Fruit fly (Drosophila melanogaster) whole organism, embryonic: ENCODE data around the gene Cat.
A peak's percentile ranks its signal among the peaks of the same experiment; 100 is the strongest.

ENCODE experiments used
- Adf1 ChIP-seq: fragments of 200-800 bp; sonication (Bioruptor generic); IDR thresholded peaks from 2 replicates; pipeline ENCODE4 v1.3.6; 2022; ENCODE audit warnings: missing biosample characterization, missing genetic modification characterization
- Blimp-1 ChIP-seq: fragments of 200-800 bp; sonication (Bioruptor generic); optimal IDR thresholded peaks from 3 replicates; lab custom pipeline; 2018; ENCODE audit warnings: missing biosample characterization, missing genetic modification characterization, mild to moderate bottlenecking, moderate library complexity, missing genetic modification reagents
- CG1024 ChIP-seq: fragments of 200-800 bp; sonication (Bioruptor generic); IDR thresholded peaks from 2 replicates; pipeline ENCODE4 v1.3.6; 2022; ENCODE audit warnings: missing biosample characterization, missing genetic modification characterization
- CG10274 ChIP-seq: fragments of 200-800 bp; sonication (Bioruptor generic); optimal IDR thresholded peaks from 3 replicates; lab custom pipeline; 2017; ENCODE audit warnings: missing biosample characterization, mild to moderate bottlenecking, missing genetic modification characterization
- CG10565 ChIP-seq: fragments of 200-800 bp; sonication (Bioruptor generic); optimal IDR thresholded peaks from 3 replicates; lab custom pipeline; 2016; ENCODE audit warnings: missing biosample characterization, mild to moderate bottlenecking, missing genetic modification characterization
- CG10979 ChIP-seq: fragments of 200-800 bp; sonication (Bioruptor generic); optimal IDR thresholded peaks from 2 replicates; lab custom pipeline; 2018; ENCODE audit warnings: missing biosample characterization, mild to moderate bottlenecking, missing genetic modification characterization, moderate library complexity
- CG12744 ChIP-seq: fragments of 200-800 bp; sonication (Bioruptor generic); optimal IDR thresholded peaks from 2 replicates; lab custom pipeline; 2016; ENCODE audit warnings: missing biosample characterization, missing genetic modification characterization
- CG14710 ChIP-seq: fragments of 200-800 bp; sonication (Bioruptor generic); optimal IDR thresholded peaks from 3 replicates; lab custom pipeline; 2019; ENCODE audit warnings: missing biosample characterization, mild to moderate bottlenecking, missing genetic modification characterization, moderate library complexity
- CG17359 ChIP-seq: fragments of 200-800 bp; sonication (Bioruptor generic); optimal IDR thresholded peaks from 3 replicates; lab custom pipeline; 2018; ENCODE audit warnings: missing biosample characterization, mild to moderate bottlenecking, missing genetic modification characterization, moderate library complexity
- CG18476 ChIP-seq: fragments of 200-800 bp; sonication (Bioruptor generic); optimal IDR thresholded peaks from 2 replicates; lab custom pipeline; 2016; ENCODE audit warnings: missing biosample characterization, mild to moderate bottlenecking, missing genetic modification characterization
- CG32767 ChIP-seq: fragments of 200-800 bp; sonication (Bioruptor generic); IDR thresholded peaks from 2 replicates; pipeline ENCODE4 v1.3.6; 2022; ENCODE audit warnings: missing biosample characterization, missing genetic modification characterization
- CG32772 ChIP-seq: fragments of 200-800 bp; sonication (Bioruptor generic); IDR thresholded peaks from 2 replicates; pipeline ENCODE4 v1.3.6; 2022; ENCODE audit warnings: missing biosample characterization, missing genetic modification characterization
- CG4617 ChIP-seq: fragments of 200-800 bp; sonication (Bioruptor generic); optimal IDR thresholded peaks from 3 replicates; lab custom pipeline; 2016; ENCODE audit warnings: missing biosample characterization, missing genetic modification characterization, borderline replicate concordance
- CG6813 ChIP-seq: fragments of 200-800 bp; sonication (Bioruptor generic); optimal IDR thresholded peaks from 2 replicates; lab custom pipeline; 2017; ENCODE audit warnings: missing biosample characterization, missing genetic modification characterization, mild to moderate bottlenecking, moderate library complexity, missing genetic modification reagents
- CG7372 ChIP-seq: fragments of 200-800 bp; sonication (Bioruptor generic); IDR thresholded peaks from 2 replicates; pipeline ENCODE4 v1.3.6; 2022; ENCODE audit warnings: missing biosample characterization, missing genetic modification characterization
- CG7928 ChIP-seq: fragments of 200-800 bp; sonication (Bioruptor generic); optimal IDR thresholded peaks from 2 replicates; lab custom pipeline; 2017; ENCODE audit warnings: missing biosample characterization, mild to moderate bottlenecking, missing genetic modification characterization
- CG7963 ChIP-seq: fragments of 200-800 bp; sonication (Bioruptor generic); IDR thresholded peaks from 3 replicates; pipeline ENCODE4 v1.3.6; 2022; ENCODE audit warnings: missing biosample characterization, missing genetic modification characterization; ENCODE audit not compliant: partially characterized antibody
- CG8281 ChIP-seq: fragments of 200-800 bp; sonication (Bioruptor generic); optimal IDR thresholded peaks from 2 replicates; lab custom pipeline; 2018; ENCODE audit warnings: missing biosample characterization, mild to moderate bottlenecking, missing genetic modification characterization, moderate library complexity
- CG9437 ChIP-seq: fragments of 200-800 bp; sonication (Bioruptor generic); optimal IDR thresholded peaks from 2 replicates; lab custom pipeline; 2018; ENCODE audit warnings: missing biosample characterization, mild to moderate bottlenecking, missing genetic modification characterization
- CG9609 ChIP-seq: fragments of 200-800 bp; sonication (Bioruptor generic); optimal IDR thresholded peaks from 3 replicates; lab custom pipeline; 2016; ENCODE audit warnings: missing biosample characterization, missing genetic modification characterization
- Dad ChIP-seq: fragments of 200-800 bp; sonication (Bioruptor generic); optimal IDR thresholded peaks from 3 replicates; lab custom pipeline; 2016; ENCODE audit warnings: missing biosample characterization, missing genetic modification characterization
- ERR ChIP-seq: fragments of 200-800 bp; sonication (Bioruptor generic); optimal IDR thresholded peaks from 2 replicates; lab custom pipeline; 2016; ENCODE audit warnings: missing biosample characterization, missing genetic modification characterization
- Fer3 ChIP-seq: fragments of 200-800 bp; sonication (Bioruptor generic); optimal IDR thresholded peaks from 2 replicates; lab custom pipeline; 2018; ENCODE audit warnings: missing biosample characterization, mild to moderate bottlenecking, missing genetic modification characterization, moderate library complexity
- GATAe ChIP-seq: fragments of 200-800 bp; sonication (Bioruptor generic); conservative IDR thresholded peaks from 2 replicates; pipeline ENCODE4 v1.3.6; 2022; ENCODE audit warnings: missing biosample characterization, missing genetic modification characterization
- Gsc ChIP-seq: fragments of 200-800 bp; sonication (Bioruptor generic); IDR thresholded peaks from 2 replicates; pipeline ENCODE4 v1.3.6; 2022; ENCODE audit warnings: missing biosample characterization, missing genetic modification characterization
- HHEX ChIP-seq: fragments of 200-800 bp; sonication (Bioruptor generic); optimal IDR thresholded peaks from 3 replicates; lab custom pipeline; 2017; ENCODE audit warnings: missing biosample characterization, mild to moderate bottlenecking, missing genetic modification characterization, missing genetic modification reagents
- Hsf ChIP-seq: fragments of 200-800 bp; sonication (Bioruptor generic); optimal IDR thresholded peaks from 3 replicates; lab custom pipeline; 2016; ENCODE audit warnings: missing biosample characterization, missing genetic modification characterization
- NfI ChIP-seq: fragments of 200-800 bp; sonication (Bioruptor generic); optimal IDR thresholded peaks from 3 replicates; lab custom pipeline; 2018; ENCODE audit warnings: missing biosample characterization, mild to moderate bottlenecking, missing genetic modification characterization, moderate library complexity
- PHDP ChIP-seq: fragments of 200-800 bp; sonication (Bioruptor generic); optimal IDR thresholded peaks from 3 replicates; lab custom pipeline; 2018; ENCODE audit warnings: missing biosample characterization, mild to moderate bottlenecking, missing genetic modification characterization, moderate library complexity
- Pdp1 ChIP-seq, 2 experiments: fragments of 200-800 bp; sonication (Bioruptor generic); optimal IDR thresholded peaks; 3 replicates each; lab custom pipeline; 2016; ENCODE audit warnings: missing biosample characterization in 2 of 2, missing genetic modification characterization in 2 of 2, mild to moderate bottlenecking in 1 of 2, moderate library complexity in 1 of 2
- Sry-δ ChIP-seq: fragments of 200-800 bp; sonication (Bioruptor generic); optimal IDR thresholded peaks from 2 replicates; lab custom pipeline; 2016; ENCODE audit warnings: missing biosample characterization, missing genetic modification characterization
- Ssrp ChIP-seq: fragments of 200-800 bp; sonication (Bioruptor generic); optimal IDR thresholded peaks from 2 replicates; lab custom pipeline; 2018; ENCODE audit warnings: missing biosample characterization, mild to moderate bottlenecking, missing genetic modification characterization, moderate library complexity
- ab ChIP-seq: fragments of 200-800 bp; sonication (Bioruptor generic); optimal IDR thresholded peaks from 2 replicates; lab custom pipeline; 2016; ENCODE audit warnings: missing biosample characterization, missing genetic modification characterization
- bowl ChIP-seq: fragments of 200-800 bp; sonication (Bioruptor generic); IDR thresholded peaks from 2 replicates; pipeline ENCODE4 v1.3.6; 2022; ENCODE audit warnings: missing biosample characterization, missing genetic modification characterization
- emc ChIP-seq: fragments of 200-800 bp; sonication (Bioruptor generic); optimal IDR thresholded peaks from 2 replicates; lab custom pipeline; 2016; ENCODE audit warnings: missing biosample characterization, missing genetic modification characterization
- eve ChIP-seq, 2 experiments: fragments of >200 bp; optimal IDR thresholded peaks; 2 replicates each; lab custom pipeline; 2017; ENCODE audit warnings: missing biosample characterization in 2 of 2, missing genetic modification characterization in 2 of 2
- ewg ChIP-seq: fragments of 200-800 bp; sonication (Bioruptor generic); optimal IDR thresholded peaks from 3 replicates; lab custom pipeline; 2017; ENCODE audit warnings: mild to moderate bottlenecking, missing biosample characterization, missing genetic modification reagents, missing genetic modification characterization
- exex ChIP-seq: fragments of 200-800 bp; sonication (Bioruptor generic); optimal IDR thresholded peaks from 4 replicates; lab custom pipeline; 2018; ENCODE audit warnings: missing biosample characterization, mild to moderate bottlenecking, missing genetic modification characterization, moderate library complexity
- ftz-f1 ChIP-seq: fragments of 200-800 bp; sonication (Bioruptor generic); optimal IDR thresholded peaks from 2 replicates; lab custom pipeline; 2016; ENCODE audit warnings: missing biosample characterization, missing genetic modification characterization
- grn ChIP-seq: fragments of 200-800 bp; sonication (Bioruptor generic); optimal IDR thresholded peaks from 3 replicates; lab custom pipeline; 2017; ENCODE audit warnings: missing biosample characterization, missing genetic modification characterization
- mirr ChIP-seq: fragments of 200-800 bp; sonication (Bioruptor generic); optimal IDR thresholded peaks from 3 replicates; lab custom pipeline; 2018; ENCODE audit warnings: missing biosample characterization, mild to moderate bottlenecking, missing genetic modification characterization
- nau ChIP-seq: fragments of 200-800 bp; sonication (Bioruptor generic); optimal IDR thresholded peaks from 3 replicates; lab custom pipeline; 2017; ENCODE audit warnings: missing biosample characterization, mild to moderate bottlenecking, missing genetic modification characterization, missing genetic modification reagents
- onecut ChIP-seq: fragments of 200-800 bp; sonication (Bioruptor generic); IDR thresholded peaks from 2 replicates; pipeline ENCODE4 v1.3.6; 2022; ENCODE audit warnings: missing biosample characterization, missing genetic modification characterization
- pb ChIP-seq: fragments of 200-800 bp; sonication (Bioruptor generic); optimal IDR thresholded peaks from 3 replicates; lab custom pipeline; 2016; ENCODE audit warnings: missing biosample characterization, missing genetic modification characterization
- salm ChIP-seq: fragments of 200-800 bp; sonication (Bioruptor generic); optimal IDR thresholded peaks from 2 replicates; lab custom pipeline; 2018; ENCODE audit warnings: missing biosample characterization, mild to moderate bottlenecking, missing genetic modification characterization
- scrt ChIP-seq: fragments of 200-800 bp; sonication (Bioruptor generic); optimal IDR thresholded peaks from 2 replicates; lab custom pipeline; 2018; ENCODE audit warnings: missing biosample characterization, mild to moderate bottlenecking, missing genetic modification characterization, moderate library complexity
- sim ChIP-seq: fragments of 200-800 bp; sonication (Bioruptor generic); IDR thresholded peaks from 2 replicates; pipeline ENCODE4 v1.3.6; 2022; ENCODE audit warnings: missing biosample characterization, missing genetic modification characterization
- sob ChIP-seq: fragments of 200-800 bp; sonication (Bioruptor generic); IDR thresholded peaks from 2 replicates; pipeline ENCODE4 v1.3.6; 2022; ENCODE audit warnings: missing biosample characterization, missing genetic modification characterization
- stwl ChIP-seq: fragments of 200-800 bp; sonication (Bioruptor generic); optimal IDR thresholded peaks from 3 replicates; lab custom pipeline; 2018; ENCODE audit warnings: missing biosample characterization, mild to moderate bottlenecking, missing genetic modification characterization, moderate library complexity
- sug ChIP-seq: fragments of 200-800 bp; optimal IDR thresholded peaks from 2 replicates; lab custom pipeline; 2019; ENCODE audit warnings: missing biosample characterization, mild to moderate bottlenecking, missing genetic modification characterization, moderate library complexity
- unc-4 ChIP-seq: fragments of 200-800 bp; sonication (Bioruptor generic); IDR thresholded peaks from 2 replicates; pipeline ENCODE4 v1.3.6; 2022; ENCODE audit warnings: missing biosample characterization, missing genetic modification characterization; ENCODE audit not compliant: partially characterized antibody

Cat gene

DNA sequence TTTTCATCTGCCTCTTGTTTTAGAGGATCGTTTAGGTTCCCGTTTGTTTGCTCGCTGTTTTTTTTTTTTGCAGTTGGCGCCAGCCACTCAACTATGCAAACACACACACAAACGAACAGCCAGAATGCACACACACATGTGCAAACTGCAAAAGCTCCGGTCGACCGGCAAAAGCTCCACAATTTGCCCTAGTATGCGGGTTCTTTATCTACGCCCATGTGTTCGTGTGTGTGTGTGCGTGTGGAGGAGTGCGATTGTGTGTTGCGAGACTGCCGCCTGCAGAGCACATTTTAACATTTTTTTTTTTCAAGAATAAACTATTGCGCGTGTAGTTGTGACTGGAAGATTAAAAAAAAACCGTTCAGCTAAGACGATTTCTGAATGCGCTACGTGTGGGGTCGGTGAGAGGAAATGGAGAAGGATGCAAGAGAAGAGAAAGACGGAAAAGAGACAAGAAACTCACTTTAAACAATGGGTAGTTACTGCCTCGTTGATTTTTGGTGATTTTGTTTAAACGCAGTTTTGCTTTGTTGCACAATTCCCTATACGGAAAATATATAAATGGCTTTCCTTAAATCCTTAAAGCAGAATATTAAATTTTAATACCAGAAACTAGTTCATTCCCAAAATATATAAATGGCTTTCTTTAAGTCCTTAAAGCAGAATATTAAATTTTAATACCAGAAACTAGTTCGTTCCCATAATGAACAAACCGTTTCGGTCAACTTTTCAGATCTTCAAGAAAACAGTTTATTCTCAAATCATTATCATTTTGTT lies 31.0 kb upstream of the Cat start (continued):
- TF ChIP-seq Hsf (GFP tag; lab: Kevin White, UChicago) (no peak), sob (GFP tag; lab: Robert Waterston, UW) (0 out of 2 replicates have a peak, but pooled peaks have one; percentile 8), CG12744 (GFP tag; lab: Kevin White, UChicago) (no peak), Adf1 (GFP tag; lab: Robert Waterston, UW) (peak; percentile 42), sug (peak; percentile 70), unc-4 (GFP tag; lab: Robert Waterston, UW) (no peak), Gsc (GFP tag; lab: Robert Waterston, UW) (no peak), CG14710 (tag; lab: Kevin White, UChicago) (no peak), CG4617 (GFP tag; lab: Kevin White, UChicago) (no peak), scrt (GFP tag; lab: Kevin White, UChicago) (no peak), Sry-δ (GFP tag; lab: Kevin White, UChicago) (no peak), Fer3 (tag; lab: Kevin White, UChicago) (no peak), CG18476 (no peak), CG10274 (peak; percentile 98), CG7963 (no peak), CG1024 (no peak), CG32767 (GFP tag; lab: Robert Waterston, UW) (no peak), CG17359 (tag; lab: Kevin White, UChicago) (peak; percentile 54), salm (tag; lab: Kevin White, UChicago) (no peak), sim (GFP tag; lab: Robert Waterston, UW) (no peak), Ssrp (tag; lab: Kevin White, UChicago) (no peak), CG10565 (GFP tag; lab: Kevin White, UChicago) (no peak), Dad (GFP tag; lab: Kevin White, UChicago) (peak; percentile 19), ewg (GFP tag; lab: Kevin White, UChicago) (no peak), NfI (GFP tag; lab: Kevin White, UChicago) (peak; percentile 5), onecut (GFP tag; lab: Robert Waterston, UW) (no peak), HHEX (GFP tag; lab: Kevin White, UChicago) (peak; percentile 28), nau (GFP tag; lab: Kevin White, UChicago) (no peak), PHDP (no peak), bowl (GFP tag; lab: Robert Waterston, UW) (no peak), ab (GFP tag; lab: Kevin White, UChicago) (no peak), Blimp-1 (GFP tag; lab: Kevin White, UChicago) (no peak), CG32772 (GFP tag; lab: Robert Waterston, UW) (peak; percentile 68), stwl (no peak), ERR (peak; percentile 36), CG9609 (GFP tag; lab: Kevin White, UChicago) (peak; percentile 43), emc (GFP tag; lab: Kevin White, UChicago) (no peak), CG7928 (GFP tag; lab: Kevin White, UChicago) (no peak)
- TF ChIP-seq, all 482 proteins: peak for 156

DNA sequence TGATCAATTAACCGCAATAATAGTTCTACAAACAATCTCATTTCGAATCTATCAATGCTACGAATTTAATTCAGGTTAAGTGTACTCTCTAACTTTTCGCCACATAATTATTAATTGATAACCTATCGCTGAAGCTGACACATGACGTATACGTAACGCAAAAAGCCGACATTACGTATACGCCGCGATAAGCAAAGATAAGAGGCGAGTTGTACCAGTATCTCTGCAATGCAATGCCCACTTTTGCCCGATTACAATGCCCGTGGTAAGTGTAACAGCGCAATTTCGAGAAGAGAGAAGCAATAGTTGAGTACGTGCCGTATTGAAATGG lies 30.4 kb upstream of the Cat start:
- peak; percentile 15 for TF ChIP-seq CG8281 (tag; lab: Kevin White, UChicago)
- TF ChIP-seq pb: no peak
- no peak for TF ChIP-seq Hsf (GFP tag; lab: Kevin White, UChicago)
- peak; percentile 88 for TF ChIP-seq mirr
- peak; percentile 94 for TF ChIP-seq exex (tag; lab: Kevin White, UChicago)
- TF ChIP-seq ftz-f1 (GFP tag; lab: Kevin White, UChicago): peak; percentile 9
- TF ChIP-seq Pdp1 (GFP tag; optimal IDR thresholded peaks at IDR 0.05; lab: Kevin White, UChicago): peak in 1 of 2 experiments; percentile 91
- no peak for TF ChIP-seq CG10979 (tag; lab: Kevin White, UChicago)
- TF ChIP-seq eve (GFP tag; optimal IDR thresholded peaks at IDR 0.05; lab: Kevin White, UChicago): no peak
- peak; percentile 67; the same call in 1 of the 2 replicates for TF ChIP-seq GATAe (GFP tag; lab: Robert Waterston, UW)
- peak; percentile 62 for TF ChIP-seq grn (GFP tag; lab: Kevin White, UChicago)
- no peak for TF ChIP-seq CG6813 (GFP tag; lab: Kevin White, UChicago)
- TF ChIP-seq CG9437 (GFP tag; lab: Kevin White, UChicago): peak; percentile 73
- TF ChIP-seq CG7372 (GFP tag; lab: Robert Waterston, UW): peak; percentile 77
